Fruit fly (Drosophila melanogaster) whole organism, pupa: ENCODE data around the gene CG4572.

Experiments
- CG12605 ChIP-seq: fragments of 200-800 bp; sonication (Bioruptor generic); IDR thresholded peaks from 2 replicates; pipeline ENCODE4 v1.3.6; 2022; ENCODE audit warnings: missing biosample characterization, missing genetic modification characterization
- CG17806 ChIP-seq: fragments of 200-800 bp; sonication (Bioruptor generic); optimal IDR thresholded peaks from 2 replicates; lab custom pipeline; 2018; ENCODE audit warnings: missing biosample characterization, mild to moderate bottlenecking, missing genetic modification characterization, moderate library complexity
- CG32121 ChIP-seq: fragments of 200-800 bp; sonication (Bioruptor generic); IDR thresholded peaks from 2 replicates; pipeline ENCODE4 v1.3.6; 2022; ENCODE audit warnings: missing biosample characterization, missing genetic modification characterization
- CG34367 ChIP-seq: fragments of 200-800 bp; sonication (Bioruptor generic); optimal IDR thresholded peaks from 2 replicates; lab custom pipeline; 2018; ENCODE audit warnings: missing biosample characterization, mild to moderate bottlenecking, missing genetic modification characterization
- EcR ChIP-seq: fragments of 200-800 bp; sonication (Bioruptor generic); optimal IDR thresholded peaks from 3 replicates; lab custom pipeline; 2019; ENCODE audit warnings: missing biosample characterization, missing genetic modification characterization, mild to moderate bottlenecking, moderate library complexity, missing genetic modification reagents
- Ets98B ChIP-seq: fragments of 200-800 bp; sonication (Bioruptor generic); IDR thresholded peaks from 2 replicates; pipeline ENCODE4 v1.3.6; 2022; ENCODE audit warnings: missing biosample characterization, missing genetic modification characterization
- Snoo ChIP-seq: fragments of 200-800 bp; sonication (Bioruptor generic); optimal IDR thresholded peaks from 3 replicates; lab custom pipeline; 2017; ENCODE audit warnings: missing biosample characterization, mild to moderate bottlenecking, missing genetic modification characterization, inconsistent platforms
- gl ChIP-seq: fragments of 200-800 bp; sonication (Bioruptor generic); optimal IDR thresholded peaks from 2 replicates; lab custom pipeline; 2018; ENCODE audit warnings: missing biosample characterization, mild to moderate bottlenecking, missing genetic modification characterization
- rn ChIP-seq: fragments of 200-800 bp; sonication (Bioruptor generic); IDR thresholded peaks from 2 replicates; pipeline ENCODE4 v1.3.6; 2022; ENCODE audit warnings: missing biosample characterization, missing genetic modification characterization

- peak; percentile 58 for TF ChIP-seq EcR (GFP tag; lab: Kevin White, UChicago)
- TF ChIP-seq CG32121 (GFP tag; lab: Robert Waterston, UW) = no peak
- TF ChIP-seq CG34367 (tag; lab: Kevin White, UChicago) = no peak
- no peak for TF ChIP-seq Ets98B (GFP tag; lab: Robert Waterston, UW)
- peak; percentile 19 for TF ChIP-seq CG17806 (tag; lab: Kevin White, UChicago)
- no peak for TF ChIP-seq rn (GFP tag; lab: Robert Waterston, UW)
- TF ChIP-seq Snoo (tag; lab: Kevin White, UChicago) = peak; percentile 21
- TF ChIP-seq gl = peak; percentile 60
- TF ChIP-seq CG12605 (GFP tag; lab: Robert Waterston, UW) = no peak
Observed at dm6 chr3R:19875118-19875887, 11.1 kb upstream of the CG4572 start, which contains the start of gene Mrp5.
